Fruit fly (Drosophila melanogaster): ENCODE data around the gene CG6026.
A peak's percentile ranks its signal among the peaks of the same experiment; 100 is the strongest.

Gene CG6026

DNA sequence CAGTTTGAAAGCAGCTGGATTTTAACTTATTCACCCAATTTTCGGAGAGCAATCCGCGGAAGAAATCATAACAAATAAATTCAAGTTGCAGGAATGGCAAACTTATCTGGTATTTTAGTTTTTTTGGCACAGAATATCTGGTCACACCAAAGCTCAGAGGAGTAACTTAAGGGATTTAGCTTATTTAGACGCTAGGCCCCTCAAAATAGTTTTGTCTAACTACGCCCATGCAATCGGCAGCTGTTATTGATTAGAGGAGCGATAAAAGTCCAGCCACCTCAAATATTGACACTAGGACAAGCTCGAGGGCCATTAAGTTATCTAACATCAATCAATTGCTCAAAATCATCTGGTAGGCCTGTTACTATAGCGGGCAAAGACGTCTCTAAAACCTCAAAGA lies 4.6 kb upstream of the CG6026 start, which contains the start of the genes GatA and P5cr (continued):
- TF ChIP-seq CG18011 (GFP tag; optimal IDR thresholded peaks at IDR 0.05) (peak; percentile 70), CG4424 (GFP tag; optimal IDR thresholded peaks at IDR 0.05) (peak; percentile 79), chn (GFP tag; optimal IDR thresholded peaks at IDR 0.05) (peak; percentile 84), Spps (tag; optimal IDR thresholded peaks at IDR 0.05) (no peak), CG18619 (GFP tag; optimal IDR thresholded peaks at IDR 0.05) (peak; percentile 69), stc (GFP tag; IDR thresholded peaks at IDR 0.05) (peak; percentile 75), CG14441 (GFP tag; IDR thresholded peaks at IDR 0.05) (peak; percentile 83), BEAF-32 (GFP tag; optimal IDR thresholded peaks at IDR 0.05) (peak; percentile 6), NC2α (GFP tag; optimal IDR thresholded peaks at IDR 0.05) (no peak), tap (tag; optimal IDR thresholded peaks at IDR 0.05) (peak; percentile 58), Meics (GFP tag; optimal IDR thresholded peaks at IDR 0.05) (peak; percentile 88), CG3726 (GFP tag; IDR thresholded peaks at IDR 0.05) (no peak), shn (GFP tag; optimal IDR thresholded peaks at IDR 0.05) (peak; percentile 85), dmrt11E (tag; optimal IDR thresholded peaks at IDR 0.05) (no peak), ap (GFP tag; IDR thresholded peaks at IDR 0.05) (peak; percentile 59), CG18599 (GFP tag; optimal IDR thresholded peaks at IDR 0.05) (peak; percentile 88), dm (GFP tag; optimal IDR thresholded peaks at IDR 0.05) (peak; percentile 72), eve (GFP tag; optimal IDR thresholded peaks at IDR 0.05) (no peak), CG11560 (tag; IDR thresholded peaks at IDR 0.05) (0 out of 3 replicates have a peak, but pooled peaks have one; percentile 43), dimm (GFP tag; IDR thresholded peaks at IDR 0.05) (0 out of 2 replicates have a peak, but pooled peaks have one; percentile 13), HLH4C (GFP tag; IDR thresholded peaks at IDR 0.05; ENCODE audit: partially characterized antibody) (no peak), oc (tag; optimal IDR thresholded peaks at IDR 0.05) (no peak), CG17385 (GFP tag; optimal IDR thresholded peaks at IDR 0.05) (peak; percentile 72), eyg (GFP tag; optimal IDR thresholded peaks at IDR 0.05) (peak; percentile 63), ewg (GFP tag; optimal IDR thresholded peaks at IDR 0.05) (peak; percentile 55), Neu2 (GFP tag; optimal IDR thresholded peaks at IDR 0.05; ENCODE audit: borderline replicate concordance) (no peak), az2 (GFP tag; optimal IDR thresholded peaks at IDR 0.05) (peak; percentile 82), seq (GFP tag; IDR thresholded peaks at IDR 0.05) (no peak), E2f2 (GFP tag; IDR thresholded peaks at IDR 0.05) (peak; percentile 61), hbn (GFP tag; IDR thresholded peaks at IDR 0.05; ENCODE audit: partially characterized antibody) (no peak), trem (tag; optimal IDR thresholded peaks at IDR 0.05) (no peak), pzg (GFP tag; optimal IDR thresholded peaks at IDR 0.05) (peak; percentile 74), TFAM (GFP tag; optimal IDR thresholded peaks at IDR 0.05) (no peak), exex (tag; optimal IDR thresholded peaks at IDR 0.05) (peak; percentile 75), CG17361 (GFP tag; IDR thresholded peaks at IDR 0.05) (peak; percentile 38; the same call in 1 of the 3 replicates), dysf (GFP tag; IDR thresholded peaks at IDR 0.05) (peak; percentile 91), CG10462 (GFP tag; optimal IDR thresholded peaks at IDR 0.05) (peak; percentile 8), CG7372 (GFP tag; IDR thresholded peaks at IDR 0.05) (peak; percentile 71), CG9727 (GFP tag; optimal IDR thresholded peaks at IDR 0.05) (peak; percentile 53), kni (GFP tag; optimal IDR thresholded peaks at IDR 0.05) (no peak), lbe (GFP tag; optimal IDR thresholded peaks at IDR 0.05) (peak; percentile 56), bab2 (GFP tag; optimal IDR thresholded peaks at IDR 0.05) (peak; percentile 86), phol (tag; optimal IDR thresholded peaks at IDR 0.05) (peak; percentile 42), CG4404 (GFP tag; IDR thresholded peaks at IDR 0.05) (peak; percentile 49; the same call in 1 of the 2 replicates), Hr39 (optimal IDR thresholded peaks at IDR 0.05) (no peak), HmgZ (tag; optimal IDR thresholded peaks at IDR 0.05) (peak; percentile 94), nerfin-2 (GFP tag; IDR thresholded peaks at IDR 0.05; ENCODE audit: partially characterized antibody) (no peak), CG9215 (GFP tag; IDR thresholded peaks at IDR 0.05) (peak; percentile 73), lmd (GFP tag; IDR thresholded peaks at IDR 0.05) (peak; percentile 84; the same call in 1 of the 2 replicates), Rx (GFP tag; IDR thresholded peaks at IDR 0.05) (peak; percentile 78), dati (GFP tag; IDR thresholded peaks at IDR 0.05) (no peak)
